Worm (Caenorhabditis elegans): ENCODE data around the gene C32H11.3.

ce11 chrIV:12898823-12899222 lies 19.5 kb upstream of the C32H11.3 start:
- no peak for TF ChIP-seq unc-62 (GFP tag; optimal IDR thresholded peaks at IDR 0.05)
- no peak for TF ChIP-seq zag-1 (tag; optimal IDR thresholded peaks at IDR 0.05)
